Worm (Caenorhabditis elegans) whole organism, L1 larva: ENCODE data around the gene hnd-1.

Experiments
- C04F5.9 ChIP-seq: sonication (generic microtip); optimal IDR thresholded peaks from 2 replicates; lab custom pipeline; 2016; ENCODE audit warnings: missing genetic modification characterization, missing compliant biosample characterization
- C16A3.4 ChIP-seq: fragments of 150-350 bp; optimal IDR thresholded peaks from 2 replicates; lab custom pipeline; 2014; ENCODE audit warnings: missing biosample characterization, missing genetic modification characterization
- C34B4.2 ChIP-seq: sonication (generic microtip); optimal IDR thresholded peaks from 2 replicates; lab custom pipeline; 2017; ENCODE audit warnings: mild to moderate bottlenecking, missing genetic modification characterization, missing compliant biosample characterization
- Y116A8C.19 ChIP-seq: sonication (generic microtip); optimal IDR thresholded peaks from 2 replicates; lab custom pipeline; 2016; ENCODE audit warnings: missing compliant biosample characterization, missing genetic modification characterization, borderline replicate concordance
- aha-1 ChIP-seq: fragments of 150-350 bp; optimal IDR thresholded peaks from 2 replicates; lab custom pipeline; 2014; ENCODE audit warnings: missing biosample characterization, missing genetic modification characterization
- alr-1 ChIP-seq: fragments of 200-800 bp; sonication (Bioruptor generic); optimal IDR thresholded peaks from 2 replicates; lab custom pipeline; 2018; ENCODE audit warnings: borderline replicate concordance, mild to moderate bottlenecking, missing genetic modification characterization, missing compliant biosample characterization
- ama-1 ChIP-seq: fragments of 150-350 bp; optimal IDR thresholded peaks from 2 replicates; lab custom pipeline; 2014
- ceh-63 ChIP-seq: fragments of 200-800 bp; sonication (Bioruptor generic); optimal IDR thresholded peaks from 2 replicates; lab custom pipeline; 2018; ENCODE audit warnings: mild to moderate bottlenecking, missing genetic modification characterization, missing compliant biosample characterization
- ceh-8 ChIP-seq: fragments of 200-800 bp; sonication (Bioruptor generic); optimal IDR thresholded peaks from 2 replicates; lab custom pipeline; 2018; ENCODE audit warnings: mild to moderate bottlenecking, missing genetic modification characterization, moderate library complexity, missing compliant biosample characterization
- ceh-82 ChIP-seq, 3 experiments: fragments of 150-350 bp in 1 of 3; sonication (generic microtip) in 2 of 3; optimal IDR thresholded peaks; 2 replicates each; lab custom pipeline; 2014 to 2017; ENCODE audit warnings: missing biosample characterization in 3 of 3, missing genetic modification characterization in 3 of 3
- ces-1 ChIP-seq: fragments of 150-350 bp; optimal IDR thresholded peaks from 2 replicates; lab custom pipeline; 2014; ENCODE audit warnings: missing biosample characterization, missing genetic modification reagents, missing genetic modification characterization
- dpl-1 ChIP-seq, 3 experiments: fragments of 150-350 bp in 2 of 3; sonication (generic microtip) in 1 of 3; optimal IDR thresholded peaks; 2 replicates each; lab custom pipeline; 2014 to 2017; ENCODE audit warnings: missing biosample characterization in 3 of 3, missing genetic modification characterization in 3 of 3, missing genetic modification reagents in 3 of 3
- dsc-1 ChIP-seq: sonication (generic microtip); optimal IDR thresholded peaks from 2 replicates; lab custom pipeline; 2016; ENCODE audit warnings: mild to moderate bottlenecking, missing genetic modification characterization, missing compliant biosample characterization
- efl-1 ChIP-seq, 4 experiments: fragments of 150-350 bp; optimal IDR thresholded peaks in 3 of 4; peaks in 1 of 4; 1 replicate in 1 of 4; 2 replicates in 3 of 4; lab custom pipeline; 2014; ENCODE audit warnings: missing biosample characterization in 2 of 4, missing genetic modification characterization in 2 of 4, missing genetic modification reagents in 2 of 4
- efl-3 ChIP-seq: fragments of 200-800 bp; sonication (Bioruptor generic); optimal IDR thresholded peaks from 2 replicates; lab custom pipeline; 2018; ENCODE audit warnings: mild to moderate bottlenecking, missing genetic modification characterization, missing compliant biosample characterization
- egl-13 ChIP-seq: sonication (generic microtip); optimal IDR thresholded peaks from 2 replicates; lab custom pipeline; 2016; ENCODE audit warnings: missing genotype, missing genetic modification reagents, missing genetic modification characterization, missing compliant biosample characterization
- egl-27 ChIP-seq, 2 experiments: fragments of 150-350 bp in 1 of 2; sonication (generic microtip); optimal IDR thresholded peaks; 3 replicates each; lab custom pipeline; 2017 to 2018; ENCODE audit warnings: missing biosample characterization in 2 of 2, missing genetic modification characterization in 2 of 2, missing genetic modification reagents in 2 of 2
- elt-3 ChIP-seq, 6 experiments: fragments of 150-350 bp in 1 of 6; sonication (generic microtip); optimal IDR thresholded peaks; 2 replicates each; lab custom pipeline; 2017 to 2018; ENCODE audit warnings: missing biosample characterization in 6 of 6, missing genetic modification characterization in 6 of 6, inconsistent platforms in 1 of 6
- ets-5 ChIP-seq: fragments of 200-800 bp; sonication (Bioruptor generic); IDR thresholded peaks from 2 replicates; pipeline ENCODE4 v1.3.6; 2022; ENCODE audit warnings: missing genetic modification characterization, missing compliant biosample characterization
- fkh-10 ChIP-seq: sonication (generic microtip); optimal IDR thresholded peaks from 2 replicates; lab custom pipeline; 2017; ENCODE audit warnings: missing biosample characterization, missing genetic modification reagents, missing genetic modification characterization
- fkh-4 ChIP-seq: sonication (generic microtip); optimal IDR thresholded peaks from 2 replicates; lab custom pipeline; 2016; ENCODE audit warnings: missing compliant biosample characterization, missing genetic modification characterization, borderline replicate concordance
- grh-1 ChIP-seq: fragments of 200-800 bp; sonication (Bioruptor generic); IDR thresholded peaks from 2 replicates; pipeline ENCODE4 v1.3.6; 2022; ENCODE audit warnings: missing genetic modification reagents, missing genetic modification characterization, missing compliant biosample characterization
- hlh-4 ChIP-seq: sonication (generic microtip); optimal IDR thresholded peaks from 2 replicates; lab custom pipeline; 2016; ENCODE audit warnings: mild to moderate bottlenecking, missing genetic modification characterization, missing compliant biosample characterization
- irx-1 ChIP-seq: sonication (generic microtip); optimal IDR thresholded peaks from 2 replicates; lab custom pipeline; 2016; ENCODE audit warnings: missing genetic modification characterization, missing compliant biosample characterization
- jun-1 ChIP-seq: fragments of 150-350 bp; optimal IDR thresholded peaks from 2 replicates; lab custom pipeline; 2014; ENCODE audit warnings: missing biosample characterization, missing genetic modification reagents, missing genetic modification characterization
- lin-35 ChIP-seq, 2 experiments: fragments of 150-350 bp; optimal IDR thresholded peaks; 2 replicates each; lab custom pipeline; 2014; ENCODE audit warnings: missing biosample characterization in 2 of 2, missing genetic modification characterization in 2 of 2, missing genetic modification reagents in 2 of 2
- lin-39 ChIP-seq: fragments of 150-350 bp; optimal IDR thresholded peaks from 2 replicates; lab custom pipeline; 2014; ENCODE audit warnings: missing biosample characterization, missing genetic modification reagents, missing genetic modification characterization
- lir-3 ChIP-seq: sonication (generic microtip); optimal IDR thresholded peaks from 2 replicates; lab custom pipeline; 2016; ENCODE audit warnings: mild to moderate bottlenecking, missing genetic modification characterization, moderate library complexity, missing compliant biosample characterization; ENCODE audit not compliant: poor library complexity
- mab-9 ChIP-seq: fragments of 200-800 bp; sonication (Bioruptor generic); IDR thresholded peaks from 2 replicates; pipeline ENCODE4 v1.3.6; 2022; ENCODE audit warnings: missing genetic modification reagents, missing genetic modification characterization, missing compliant biosample characterization
- mdl-1 ChIP-seq, 2 experiments: fragments of 150-350 bp; optimal IDR thresholded peaks; 2 replicates each; lab custom pipeline; 2014 to 2017; ENCODE audit warnings: missing biosample characterization in 2 of 2, missing genetic modification characterization in 2 of 2, inconsistent platforms in 1 of 2
- mep-1 ChIP-seq: fragments of 150-350 bp; optimal IDR thresholded peaks from 2 replicates; lab custom pipeline; 2014; ENCODE audit warnings: missing biosample characterization, missing genetic modification characterization
- nhr-20 ChIP-seq: sonication (generic microtip); optimal IDR thresholded peaks from 2 replicates; lab custom pipeline; 2016; ENCODE audit warnings: mild to moderate bottlenecking, missing genetic modification characterization, missing compliant biosample characterization
- nhr-237 ChIP-seq: fragments of 150-350 bp; optimal IDR thresholded peaks from 2 replicates; lab custom pipeline; 2014; ENCODE audit warnings: missing biosample characterization, missing genetic modification characterization
- nhr-28 ChIP-seq: fragments of 150-350 bp; optimal IDR thresholded peaks from 2 replicates; lab custom pipeline; 2014; ENCODE audit warnings: missing biosample characterization, missing genetic modification characterization
- nhr-47 ChIP-seq: sonication (generic microtip); optimal IDR thresholded peaks from 2 replicates; lab custom pipeline; 2016; ENCODE audit warnings: mild to moderate bottlenecking, missing genetic modification characterization, moderate library complexity, missing compliant biosample characterization
- nhr-76 ChIP-seq: sonication (generic microtip); optimal IDR thresholded peaks from 2 replicates; lab custom pipeline; 2017; ENCODE audit warnings: missing biosample characterization, missing genetic modification characterization
- nhr-84 ChIP-seq: sonication (generic microtip); optimal IDR thresholded peaks from 2 replicates; lab custom pipeline; 2017; ENCODE audit warnings: missing biosample characterization, missing genetic modification characterization
- pag-3 ChIP-seq: sonication (generic microtip); optimal IDR thresholded peaks from 2 replicates; lab custom pipeline; 2017; ENCODE audit warnings: missing genetic modification characterization, mild to moderate bottlenecking, missing compliant biosample characterization, antibody characterized with exemption, borderline replicate concordance; ENCODE audit not compliant: insufficient read depth
- pqm-1 ChIP-seq: sonication (generic microtip); optimal IDR thresholded peaks from 3 replicates; lab custom pipeline; 2017; ENCODE audit warnings: missing biosample characterization, missing genetic modification characterization
- rnt-1 ChIP-seq: sonication (generic microtip); optimal IDR thresholded peaks from 2 replicates; lab custom pipeline; 2016; ENCODE audit warnings: mild to moderate bottlenecking, missing genetic modification characterization, moderate library complexity, missing compliant biosample characterization
- skn-1 ChIP-seq: fragments of 150-350 bp; optimal IDR thresholded peaks from 2 replicates; lab custom pipeline; 2014; ENCODE audit warnings: missing biosample characterization, missing genetic modification characterization
- snpc-4 ChIP-seq: fragments of 150-350 bp; optimal IDR thresholded peaks from 2 replicates; lab custom pipeline; 2014; ENCODE audit warnings: missing biosample characterization, missing genetic modification characterization
- snu-23 ChIP-seq: sonication (generic microtip); optimal IDR thresholded peaks from 2 replicates; lab custom pipeline; 2016; ENCODE audit warnings: missing genetic modification characterization, missing compliant biosample characterization
- sox-4 ChIP-seq: sonication (generic microtip); optimal IDR thresholded peaks from 2 replicates; lab custom pipeline; 2016; ENCODE audit warnings: missing genetic modification characterization, missing compliant biosample characterization
- sup-37 ChIP-seq: fragments of 200-800 bp; sonication (Bioruptor generic); optimal IDR thresholded peaks from 2 replicates; lab custom pipeline; 2018; ENCODE audit warnings: mild to moderate bottlenecking, missing genetic modification characterization, missing compliant biosample characterization
- tlp-1 ChIP-seq: fragments of 150-350 bp; optimal IDR thresholded peaks from 2 replicates; lab custom pipeline; 2014; ENCODE audit warnings: missing biosample characterization, missing genetic modification characterization
- unc-130 ChIP-seq: fragments of 150-350 bp; optimal IDR thresholded peaks from 2 replicates; lab custom pipeline; 2017; ENCODE audit warnings: missing biosample characterization, missing genetic modification characterization, inconsistent platforms
- unc-62 ChIP-seq: fragments of 150-350 bp; optimal IDR thresholded peaks from 2 replicates; lab custom pipeline; 2014; ENCODE audit warnings: missing biosample characterization, missing genetic modification reagents, missing genetic modification characterization
- unc-86 ChIP-seq: sonication (generic microtip); optimal IDR thresholded peaks from 2 replicates; lab custom pipeline; 2016; ENCODE audit warnings: missing genetic modification characterization, missing compliant biosample characterization
- unc-98 ChIP-seq: fragments of 200-800 bp; sonication (Bioruptor generic); IDR thresholded peaks from 2 replicates; pipeline ENCODE4 v1.3.6; 2022; ENCODE audit warnings: missing genetic modification characterization, missing compliant biosample characterization
- zag-1 ChIP-seq: fragments of 150-350 bp; optimal IDR thresholded peaks from 2 replicates; lab custom pipeline; 2014; ENCODE audit warnings: missing biosample characterization, missing genetic modification characterization
- zip-4 ChIP-seq: fragments of 200-800 bp; sonication (Bioruptor generic); optimal IDR thresholded peaks from 2 replicates; lab custom pipeline; 2018; ENCODE audit warnings: mild to moderate bottlenecking, missing genetic modification characterization, moderate library complexity, missing compliant biosample characterization
- ztf-4 ChIP-seq: fragments of 150-350 bp; optimal IDR thresholded peaks from 2 replicates; lab custom pipeline; 2014; ENCODE audit warnings: missing biosample characterization, missing genetic modification characterization

The hnd-1 gene

ce11 chrX:11661625-11662024 is 22.7 kb upstream of the hnd-1 start, which contains the start of gene sfxn-1.5:
TSS of gene sfxn-1.5 (minus strand) at chrX:11661660.
- no peak for TF ChIP-seq ces-1 (GFP tag; lab: Kevin White, UChicago)
- TF ChIP-seq pqm-1 (tag; lab: Kevin White, UChicago), result peak; percentile 75
- TF ChIP-seq aha-1 (tag; lab: Kevin White, UChicago), result no peak
- no peak for TF ChIP-seq ceh-82 (tag; optimal IDR thresholded peaks at IDR 0.05; lab: Kevin White, UChicago)
- TF ChIP-seq zip-4 (GFP tag; lab: Kevin White, UChicago), result no peak
- TF ChIP-seq snpc-4 (tag; lab: Kevin White, UChicago), result no peak
- TF ChIP-seq unc-98 (GFP tag; lab: Robert Waterston, UW), result no peak
- peak; percentile 27 for TF ChIP-seq mep-1 (tag; lab: Kevin White, UChicago)
- TF ChIP-seq C34B4.2 (tag; lab: Kevin White, UChicago), result no peak
- TF ChIP-seq rnt-1, result no peak
- peak; percentile 1 for TF ChIP-seq snu-23 (GFP tag; lab: Kevin White, UChicago)
- no peak for TF ChIP-seq sox-4 (tag; lab: Kevin White, UChicago)
- TF ChIP-seq pag-3, result no peak
- no peak for TF ChIP-seq nhr-28 (tag; lab: Kevin White, UChicago)
- no peak for TF ChIP-seq dsc-1 (tag; lab: Kevin White, UChicago)
- TF ChIP-seq sup-37 (GFP tag; lab: Kevin White, UChicago), result no peak
- no peak for TF ChIP-seq efl-1 (optimal IDR thresholded peaks at IDR 0.05; lab: Kevin White, UChicago)
- TF ChIP-seq efl-1 (GFP tag; optimal IDR thresholded peaks at IDR 0.05 in 1 of 2; lab: Kevin White, UChicago), result no peak
- peak in 1 of 2 experiments; percentile 43 for TF ChIP-seq lin-35 (GFP tag; optimal IDR thresholded peaks at IDR 0.05; lab: Kevin White, UChicago)
- TF ChIP-seq irx-1 (tag; lab: Kevin White, UChicago), result no peak
- TF ChIP-seq nhr-84, result no peak
- TF ChIP-seq C16A3.4 (tag; lab: Kevin White, UChicago), result no peak
- TF ChIP-seq lin-39 (tag; lab: Kevin White, UChicago), result no peak
- no peak for TF ChIP-seq skn-1 (tag; lab: Kevin White, UChicago)
- TF ChIP-seq mab-9 (GFP tag; lab: Robert Waterston, UW), result no peak
- TF ChIP-seq lir-3 (tag; lab: Kevin White, UChicago), result no peak
- TF ChIP-seq egl-27 (tag; optimal IDR thresholded peaks at IDR 0.05; lab: Kevin White, UChicago), result no peak
- peak; percentile 69 for TF ChIP-seq nhr-20 (tag; lab: Kevin White, UChicago)
- TF ChIP-seq nhr-47 (tag; lab: Kevin White, UChicago), result no peak
- no peak for TF ChIP-seq alr-1 (tag; lab: Kevin White, UChicago)
- no peak for TF ChIP-seq C04F5.9
- TF ChIP-seq unc-86 (tag; lab: Kevin White, UChicago), result no peak
- no peak for TF ChIP-seq Y116A8C.19 (tag; lab: Kevin White, UChicago)
- TF ChIP-seq hlh-4 (tag; lab: Kevin White, UChicago), result no peak
- TF ChIP-seq ceh-8 (GFP tag; lab: Kevin White, UChicago), result no peak
- TF ChIP-seq elt-3 (tag; optimal IDR thresholded peaks at IDR 0.05; lab: Kevin White, UChicago), result peak; percentile 53 to 90 (median 68)
- TF ChIP-seq efl-3 (GFP tag; lab: Kevin White, UChicago), result no peak
- TF ChIP-seq dpl-1 (GFP tag; optimal IDR thresholded peaks at IDR 0.05; lab: Kevin White, UChicago), result no peak
- no peak for TF ChIP-seq unc-62 (GFP tag; lab: Kevin White, UChicago)
- TF ChIP-seq jun-1 (tag; lab: Kevin White, UChicago), result peak; percentile 40
- no peak for TF ChIP-seq unc-130 (tag; lab: Kevin White, UChicago)
- TF ChIP-seq mdl-1 (tag; optimal IDR thresholded peaks at IDR 0.05; lab: Kevin White, UChicago), result peak in 1 of 2 experiments; percentile 55
- no peak for TF ChIP-seq ets-5 (GFP tag; lab: Robert Waterston, UW)
- TF ChIP-seq fkh-10 (GFP tag; lab: Kevin White, UChicago), result no peak
- no peak for TF ChIP-seq nhr-76 (tag; lab: Kevin White, UChicago)
- TF ChIP-seq egl-13, result no peak
- TF ChIP-seq ceh-63 (GFP tag; lab: Kevin White, UChicago), result no peak
- no peak for TF ChIP-seq tlp-1 (tag; lab: Kevin White, UChicago)
- TF ChIP-seq nhr-237 (tag; lab: Kevin White, UChicago), result no peak
- no peak for TF ChIP-seq ama-1 (lab: Kevin White, UChicago)
- no peak for TF ChIP-seq fkh-4 (tag; lab: Kevin White, UChicago)
- TF ChIP-seq grh-1 (GFP tag; lab: Robert Waterston, UW), result no peak
- no peak for TF ChIP-seq zag-1 (tag; lab: Kevin White, UChicago)
- TF ChIP-seq ztf-4, result no peak
